Fruit fly (Drosophila melanogaster) whole organism, adult: ENCODE results near the gene KaiR1D.
A peak's percentile ranks its signal among the peaks of the same experiment; 100 is the strongest.

Source experiments
- CG11617 ChIP-seq: fragments of 200-800 bp; sonication (Bioruptor generic); optimal IDR thresholded peaks from 2 replicates; lab custom pipeline; 2017; ENCODE audit warnings: mild to moderate bottlenecking, missing biosample characterization, missing genetic modification reagents, missing genetic modification characterization
- CG12768 ChIP-seq: fragments of 200-800 bp; sonication (Bioruptor generic); optimal IDR thresholded peaks from 2 replicates; lab custom pipeline; 2017; ENCODE audit warnings: missing biosample characterization, missing genetic modification characterization, mild to moderate bottlenecking, moderate library complexity, missing genetic modification reagents
- CG14711 ChIP-seq: fragments of 200-800 bp; sonication (Bioruptor generic); optimal IDR thresholded peaks from 2 replicates; lab custom pipeline; 2018; ENCODE audit warnings: missing biosample characterization, mild to moderate bottlenecking, missing genetic modification characterization, moderate library complexity
- CG1620 ChIP-seq: fragments of 200-800 bp; sonication (Bioruptor generic); optimal IDR thresholded peaks from 2 replicates; lab custom pipeline; 2016; ENCODE audit warnings: missing biosample characterization, missing genetic modification characterization
- CG33017 ChIP-seq: fragments of 200-800 bp; sonication (Bioruptor generic); optimal IDR thresholded peaks from 2 replicates; lab custom pipeline; 2018; ENCODE audit warnings: missing biosample characterization, mild to moderate bottlenecking, missing genetic modification characterization, moderate library complexity
- CG5204 ChIP-seq: fragments of 200-800 bp; sonication (Bioruptor generic); optimal IDR thresholded peaks from 2 replicates; lab custom pipeline; 2016; ENCODE audit warnings: missing biosample characterization, missing genetic modification characterization
- CG7045 ChIP-seq: fragments of 200-800 bp; sonication (Bioruptor generic); optimal IDR thresholded peaks from 2 replicates; lab custom pipeline; 2017; ENCODE audit warnings: missing biosample characterization, mild to moderate bottlenecking, missing genetic modification characterization
- CG7101 ChIP-seq: fragments of 200-800 bp; sonication (Bioruptor generic); optimal IDR thresholded peaks from 2 replicates; lab custom pipeline; 2018; ENCODE audit warnings: missing biosample characterization, mild to moderate bottlenecking, missing genetic modification characterization, moderate library complexity
- Clk ChIP-seq: fragments of 200-800 bp; sonication (Bioruptor generic); optimal IDR thresholded peaks from 2 replicates; lab custom pipeline; 2017; ENCODE audit warnings: missing biosample characterization, missing genetic modification characterization
- Crg-1 ChIP-seq: fragments of 200-800 bp; sonication (Bioruptor generic); optimal IDR thresholded peaks from 2 replicates; lab custom pipeline; 2016; ENCODE audit warnings: missing biosample characterization, missing genetic modification characterization
- Hr96 ChIP-seq: fragments of 200-800 bp; sonication (Bioruptor generic); optimal IDR thresholded peaks from 2 replicates; lab custom pipeline; 2016; ENCODE audit warnings: missing biosample characterization, missing genetic modification characterization
- Mnt ChIP-seq: fragments of 200-800 bp; sonication (Bioruptor generic); optimal IDR thresholded peaks from 2 replicates; lab custom pipeline; 2016; ENCODE audit warnings: missing biosample characterization, mild to moderate bottlenecking, missing genetic modification characterization
- bab1 ChIP-seq: fragments of 200-800 bp; sonication (Bioruptor generic); optimal IDR thresholded peaks from 3 replicates; lab custom pipeline; 2019; ENCODE audit warnings: missing biosample characterization, mild to moderate bottlenecking, missing genetic modification characterization, moderate library complexity
- cic ChIP-seq: fragments of 200-800 bp; sonication (Bioruptor generic); optimal IDR thresholded peaks from 2 replicates; lab custom pipeline; 2017; ENCODE audit warnings: missing biosample characterization, mild to moderate bottlenecking, missing genetic modification characterization, moderate library complexity
- cnc ChIP-seq, 2 experiments: fragments of >200 bp; optimal IDR thresholded peaks; 2 replicates each; lab custom pipeline; 2017
- kay ChIP-seq: fragments of 200-800 bp; sonication (Bioruptor generic); peaks from one replicate; lab custom pipeline; 2016; ENCODE audit warnings: missing biosample characterization, missing genetic modification characterization, borderline replicate concordance
- ovo ChIP-seq: fragments of 200-800 bp; sonication (Bioruptor generic); optimal IDR thresholded peaks from 2 replicates; lab custom pipeline; 2016; ENCODE audit warnings: missing biosample characterization, missing genetic modification characterization
- pad ChIP-seq: fragments of 200-800 bp; sonication (Bioruptor generic); optimal IDR thresholded peaks from 3 replicates; lab custom pipeline; 2017; ENCODE audit warnings: missing biosample characterization, missing genetic modification characterization, mild to moderate bottlenecking, moderate library complexity, missing genetic modification reagents
- tj ChIP-seq: fragments of 200-800 bp; sonication (Bioruptor generic); optimal IDR thresholded peaks from 3 replicates; lab custom pipeline; 2017; ENCODE audit warnings: missing biosample characterization, mild to moderate bottlenecking, missing genetic modification characterization, moderate library complexity
- toe ChIP-seq: fragments of 200-800 bp; sonication (Bioruptor generic); optimal IDR thresholded peaks from 2 replicates; lab custom pipeline; 2016; ENCODE audit warnings: missing biosample characterization, missing genetic modification characterization

KaiR1D gene

DNA sequence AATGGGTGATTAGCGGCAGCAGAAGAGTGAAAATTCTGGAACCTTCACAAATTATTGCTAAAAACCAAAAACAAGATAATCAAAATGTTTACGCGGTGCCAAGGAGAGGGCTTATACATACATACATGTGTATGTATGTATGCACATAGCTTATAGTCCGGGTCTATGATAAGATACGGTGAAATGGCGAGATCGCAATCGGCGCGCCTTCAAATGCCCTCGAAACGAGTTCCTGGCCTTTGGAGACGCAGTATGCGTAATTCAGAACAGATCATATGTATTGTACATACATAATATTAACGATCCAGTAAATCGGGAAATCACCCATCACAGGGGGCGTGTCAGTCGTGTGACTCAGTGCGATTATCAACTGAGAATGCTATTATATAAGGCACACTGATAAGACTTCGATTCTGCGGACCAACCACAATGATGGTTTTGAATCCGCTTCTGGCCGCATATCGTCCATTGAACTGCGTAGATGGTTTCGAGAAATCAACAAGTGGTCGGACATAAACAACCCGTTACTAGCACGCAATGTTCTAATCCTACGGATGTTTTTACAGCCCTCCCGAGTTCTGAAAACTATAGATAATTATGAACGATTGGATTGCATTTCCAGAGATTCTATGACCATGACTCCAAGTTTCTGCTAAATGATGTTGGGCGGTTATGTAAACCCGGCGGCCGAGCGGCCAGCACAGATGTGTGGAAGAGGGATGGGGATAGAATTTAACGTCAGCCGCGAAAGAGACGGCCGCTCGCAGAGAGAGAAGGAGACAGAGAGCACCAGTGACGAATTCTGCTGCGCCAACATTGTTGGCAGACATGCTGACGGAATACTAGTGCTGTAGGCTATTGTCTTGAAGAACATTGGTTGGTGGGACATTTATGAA is 37.3 kb downstream of the KaiR1D start:
- TF ChIP-seq tj (GFP tag; lab: Kevin White, UChicago): peak; percentile 94
- peak; percentile 14 for TF ChIP-seq Mnt (GFP tag; lab: Kevin White, UChicago)
- TF ChIP-seq Crg-1: peak; percentile 45
- no peak for TF ChIP-seq CG11617 (GFP tag; lab: Kevin White, UChicago)
- peak; percentile 39 for TF ChIP-seq cic (GFP tag; lab: Kevin White, UChicago)

DNA sequence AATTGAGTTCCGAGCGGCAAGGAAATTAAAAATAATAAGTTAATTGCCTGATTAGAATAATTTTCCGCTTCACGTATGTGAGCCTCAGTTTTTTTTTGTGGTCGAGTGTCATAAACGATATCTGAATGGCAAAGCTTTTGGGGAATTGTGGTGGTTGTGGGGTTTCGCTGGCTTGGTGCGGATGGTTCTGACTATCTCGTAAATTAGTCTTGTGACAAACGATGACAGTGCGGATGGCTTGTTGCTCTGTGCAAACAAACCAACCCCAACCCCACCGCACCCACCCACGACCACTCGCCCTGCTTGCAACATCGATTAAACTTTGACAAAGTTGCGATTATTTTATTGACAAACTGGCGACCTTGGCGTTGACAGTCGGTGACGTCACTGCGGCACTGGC is 39.1 kb downstream of the KaiR1D start:
- TF ChIP-seq cic (GFP tag; lab: Kevin White, UChicago) (peak; percentile 35), Crg-1 (no peak), CG5204 (GFP tag; lab: Kevin White, UChicago) (no peak), CG7045 (GFP tag; lab: Kevin White, UChicago) (peak; percentile 2), cnc (optimal IDR thresholded peaks at IDR 0.05; lab: Kevin White, UChicago) (peak in 1 of 2 experiments; percentile 23), Clk (GFP tag; lab: Kevin White, UChicago) (no peak), CG12768 (GFP tag; lab: Kevin White, UChicago) (peak; percentile 32), tj (GFP tag; lab: Kevin White, UChicago) (no peak), ovo (GFP tag; lab: Kevin White, UChicago) (no peak)

DNA sequence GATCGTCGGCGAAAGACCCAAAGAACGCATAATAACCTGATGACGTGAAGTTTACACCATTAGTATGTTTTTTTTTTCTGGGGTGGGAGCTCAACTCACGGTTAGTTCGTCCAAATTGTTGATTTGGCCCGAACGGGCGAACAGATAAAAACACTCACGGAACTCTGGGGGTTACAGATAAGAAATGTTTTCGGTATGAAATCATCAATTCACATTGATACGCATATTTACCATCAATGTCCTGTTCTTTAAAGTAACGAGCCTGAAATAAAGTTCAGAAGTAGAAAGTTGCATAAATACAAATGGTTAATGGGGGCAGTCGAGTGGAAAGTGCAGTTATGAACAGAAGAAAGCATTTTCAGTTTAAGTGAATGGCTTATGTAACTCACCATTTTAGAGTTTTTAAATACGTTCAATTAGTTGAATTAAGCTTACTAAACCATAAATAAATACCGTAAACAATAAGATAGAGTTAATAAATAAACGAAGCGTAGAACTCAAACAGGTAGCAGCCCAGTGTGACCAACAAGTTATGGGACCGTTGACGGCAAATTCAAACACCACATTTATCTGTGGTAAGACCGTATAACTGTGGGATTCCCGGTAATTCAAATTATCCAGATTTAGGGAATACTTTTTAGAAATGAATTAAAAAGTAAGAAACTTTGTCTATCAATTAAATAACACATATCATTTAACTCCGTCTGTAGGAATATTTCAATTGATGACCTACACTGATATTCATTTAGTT is 42.2 kb downstream of the KaiR1D start, which contains the start of gene CG17272:
CG17272 (minus strand) TSS at position 536 of the 751 bp plus-strand sequence.
- peak; percentile 27 for TF ChIP-seq Mnt (GFP tag; lab: Kevin White, UChicago)
- no peak for TF ChIP-seq kay (GFP tag; lab: Kevin White, UChicago)
- peak; percentile 1 for TF ChIP-seq CG33017 (tag; lab: Kevin White, UChicago)

DNA sequence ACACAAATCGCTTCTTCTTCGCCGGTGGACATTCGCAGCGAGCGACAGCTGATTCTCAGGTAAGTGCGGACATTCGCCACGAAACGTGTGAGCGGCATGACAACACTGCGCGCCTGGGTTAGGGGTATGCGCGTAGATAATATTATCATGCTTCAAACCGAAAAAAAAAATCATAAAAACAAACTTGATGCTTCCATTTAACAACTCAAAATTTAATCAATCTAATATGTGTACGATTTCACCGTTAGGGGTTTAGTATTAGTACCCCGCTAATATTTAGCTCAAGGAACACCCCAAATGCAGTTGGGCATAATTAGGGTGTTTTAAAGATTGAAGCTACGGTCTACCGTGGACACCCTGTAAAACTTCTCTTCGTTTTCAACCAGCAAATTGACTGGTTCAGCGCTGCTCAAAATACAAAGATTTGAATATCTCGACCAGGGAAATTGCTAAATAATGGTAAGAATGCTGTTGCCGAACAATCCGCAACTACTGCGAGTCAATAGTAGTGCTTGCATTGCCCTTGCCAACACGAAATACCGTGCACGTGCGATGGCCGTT is 44.1 kb downstream of the KaiR1D start, which contains the start of the genes CG17271 and RpS20:
CG17271 (minus strand) TSS at position 34 of the 561 bp plus-strand sequence.
RpS20 (plus strand) TSS at position 367 of the 561 bp plus-strand sequence.
- peak; percentile 91 for TF ChIP-seq bab1 (GFP tag; lab: Kevin White, UChicago)
- TF ChIP-seq tj (GFP tag; lab: Kevin White, UChicago): peak; percentile 75
- peak; percentile 89 for TF ChIP-seq Clk (GFP tag; lab: Kevin White, UChicago)
- TF ChIP-seq Mnt (GFP tag; lab: Kevin White, UChicago): peak; percentile 95
- peak; percentile 89 for TF ChIP-seq CG12768 (GFP tag; lab: Kevin White, UChicago)
- peak; percentile 70 for TF ChIP-seq cic (GFP tag; lab: Kevin White, UChicago)
- TF ChIP-seq CG7045 (GFP tag; lab: Kevin White, UChicago): peak; percentile 85
- TF ChIP-seq CG5204 (GFP tag; lab: Kevin White, UChicago): no peak
- peak; percentile 92 for TF ChIP-seq CG11617 (GFP tag; lab: Kevin White, UChicago)
- peak; percentile 92 for TF ChIP-seq CG14711 (tag; lab: Kevin White, UChicago)
- TF ChIP-seq Hr96 (GFP tag; lab: Kevin White, UChicago): peak; percentile 95
- TF ChIP-seq CG33017 (tag; lab: Kevin White, UChicago): peak; percentile 69
- TF ChIP-seq ovo (GFP tag; lab: Kevin White, UChicago): peak; percentile 81
- peak; percentile 87 for TF ChIP-seq CG1620 (GFP tag; lab: Kevin White, UChicago)
- TF ChIP-seq Crg-1: peak; percentile 79
- no peak for TF ChIP-seq cnc (optimal IDR thresholded peaks at IDR 0.05; lab: Kevin White, UChicago)
- peak; percentile 75 for TF ChIP-seq pad
- TF ChIP-seq CG7101 (tag; lab: Kevin White, UChicago): peak; percentile 85
- TF ChIP-seq toe (GFP tag; lab: Kevin White, UChicago): peak; percentile 96
- TF ChIP-seq kay (GFP tag; lab: Kevin White, UChicago): no peak

DNA sequence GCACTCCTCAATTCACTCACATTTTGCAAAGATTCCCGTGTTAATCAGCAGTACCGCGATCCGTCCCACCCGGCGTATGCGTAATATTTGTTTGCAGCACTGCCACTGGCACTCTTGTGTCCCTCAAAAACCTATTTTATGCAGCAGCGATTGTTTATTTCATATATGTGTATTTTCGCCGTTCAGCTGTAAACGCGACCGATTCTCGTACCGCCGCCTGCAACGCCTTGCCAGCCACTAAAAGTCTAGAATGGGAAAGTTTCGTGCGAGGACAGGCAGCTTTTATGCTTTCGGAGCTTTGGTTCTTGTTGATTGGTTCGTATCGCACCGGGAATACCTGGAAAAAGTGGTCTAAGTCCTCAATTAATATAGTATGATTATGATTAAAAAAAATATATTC is 47.3 kb downstream of the KaiR1D start, which contains the start of gene CG17270:
CG17270 (minus strand) TSS at position 241 of the 400 bp plus-strand sequence.
- TF ChIP-seq pad (no peak), CG33017 (tag; lab: Kevin White, UChicago) (no peak), Mnt (GFP tag; lab: Kevin White, UChicago) (peak; percentile 6)

DNA sequence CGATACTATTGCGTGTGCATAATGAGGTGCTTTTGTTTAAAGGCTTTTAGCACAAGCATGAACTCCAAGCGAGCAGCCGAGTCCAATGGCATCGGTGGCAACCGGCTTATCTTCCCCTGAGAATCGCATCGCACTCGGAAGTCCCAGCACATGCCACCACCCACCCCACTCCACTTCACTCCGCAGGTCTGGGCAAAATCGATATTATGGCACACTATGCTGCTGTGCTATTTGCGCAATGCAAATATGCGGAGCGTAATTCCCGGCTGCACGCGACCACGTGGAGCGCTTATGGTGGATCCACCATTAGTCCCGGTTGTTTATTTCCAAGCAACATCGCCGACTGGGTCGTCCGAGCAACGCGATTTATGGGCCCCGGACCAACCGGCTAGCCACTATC is 47.8 kb downstream of the KaiR1D start:
- TF ChIP-seq cic (GFP tag; lab: Kevin White, UChicago) (no peak), CG11617 (GFP tag; lab: Kevin White, UChicago) (no peak), CG7045 (GFP tag; lab: Kevin White, UChicago) (peak; percentile 17), Mnt (GFP tag; lab: Kevin White, UChicago) (peak; percentile 47), Hr96 (GFP tag; lab: Kevin White, UChicago) (no peak), CG5204 (GFP tag; lab: Kevin White, UChicago) (no peak), kay (GFP tag; lab: Kevin White, UChicago) (no peak), tj (GFP tag; lab: Kevin White, UChicago) (no peak)
